Fruit fly (Drosophila melanogaster) whole organism, embryonic: ENCODE results near the gene Pcd.

ENCODE experiments used
- Asciz ChIP-seq: fragments of 200-800 bp; sonication (Bioruptor generic); optimal IDR thresholded peaks from 2 replicates; lab custom pipeline; 2017; ENCODE audit warnings: missing biosample characterization, mild to moderate bottlenecking, missing genetic modification characterization, missing genetic modification reagents
- Bteb2 ChIP-seq: fragments of 200-800 bp; sonication (Bioruptor generic); optimal IDR thresholded peaks from 2 replicates; lab custom pipeline; 2016; ENCODE audit warnings: missing biosample characterization, missing genetic modification characterization
- CG10267 ChIP-seq: fragments of 200-800 bp; sonication (Bioruptor generic); optimal IDR thresholded peaks from 2 replicates; lab custom pipeline; 2018; ENCODE audit warnings: missing biosample characterization, mild to moderate bottlenecking, missing genetic modification characterization, moderate library complexity
- CG10366 ChIP-seq: fragments of 200-800 bp; sonication (Bioruptor generic); IDR thresholded peaks from 2 replicates; pipeline ENCODE4 v1.3.6; 2022; ENCODE audit warnings: missing biosample characterization, missing genetic modification characterization
- CG10565 ChIP-seq: fragments of 200-800 bp; sonication (Bioruptor generic); optimal IDR thresholded peaks from 3 replicates; lab custom pipeline; 2016; ENCODE audit warnings: missing biosample characterization, mild to moderate bottlenecking, missing genetic modification characterization
- CG10979 ChIP-seq: fragments of 200-800 bp; sonication (Bioruptor generic); optimal IDR thresholded peaks from 2 replicates; lab custom pipeline; 2018; ENCODE audit warnings: missing biosample characterization, mild to moderate bottlenecking, missing genetic modification characterization, moderate library complexity
- CG14965 ChIP-seq: fragments of 200-800 bp; sonication (Bioruptor generic); optimal IDR thresholded peaks from 2 replicates; lab custom pipeline; 2016; ENCODE audit warnings: missing biosample characterization, missing genetic modification characterization, borderline replicate concordance
- CG17912 ChIP-seq: fragments of 200-800 bp; sonication (Bioruptor generic); optimal IDR thresholded peaks from 2 replicates; lab custom pipeline; 2018; ENCODE audit warnings: missing biosample characterization, mild to moderate bottlenecking, missing genetic modification characterization
- CG18619 ChIP-seq: fragments of 200-800 bp; sonication (Bioruptor generic); optimal IDR thresholded peaks from 3 replicates; lab custom pipeline; 2017; ENCODE audit warnings: missing biosample characterization, mild to moderate bottlenecking, missing genetic modification characterization
- CG2199 ChIP-seq: fragments of 200-800 bp; sonication (Bioruptor generic); IDR thresholded peaks from 3 replicates; pipeline ENCODE4 v1.3.6; 2022; ENCODE audit warnings: missing biosample characterization, missing genetic modification characterization
- CG2712 ChIP-seq: fragments of 200-800 bp; optimal IDR thresholded peaks from 3 replicates; lab custom pipeline; 2019; ENCODE audit warnings: missing biosample characterization, mild to moderate bottlenecking, missing genetic modification characterization, moderate library complexity
- CG32532 ChIP-seq: fragments of 200-800 bp; sonication (Bioruptor generic); IDR thresholded peaks from 2 replicates; pipeline ENCODE4 v1.3.6; 2022; ENCODE audit warnings: missing biosample characterization, missing genetic modification characterization
- CG4617 ChIP-seq: fragments of 200-800 bp; sonication (Bioruptor generic); optimal IDR thresholded peaks from 3 replicates; lab custom pipeline; 2016; ENCODE audit warnings: missing biosample characterization, missing genetic modification characterization, borderline replicate concordance
- CG4707 ChIP-seq: fragments of 200-800 bp; sonication (Bioruptor generic); optimal IDR thresholded peaks from 2 replicates; lab custom pipeline; 2018; ENCODE audit warnings: missing biosample characterization, mild to moderate bottlenecking, missing genetic modification characterization, moderate library complexity
- CG5180 ChIP-seq: fragments of 200-800 bp; sonication (Bioruptor generic); optimal IDR thresholded peaks from 3 replicates; lab custom pipeline; 2017; ENCODE audit warnings: missing biosample characterization, missing genetic modification characterization, mild to moderate bottlenecking, moderate library complexity, missing genetic modification reagents
- CG6689 ChIP-seq: fragments of 200-800 bp; sonication (Bioruptor generic); IDR thresholded peaks from 2 replicates; pipeline ENCODE4 v1.3.6; 2022; ENCODE audit warnings: missing biosample characterization, missing genetic modification characterization
- CG7357 ChIP-seq: fragments of 200-800 bp; sonication (Bioruptor generic); IDR thresholded peaks from 3 replicates; pipeline ENCODE4 v1.3.6; 2022; ENCODE audit warnings: missing biosample characterization, missing genetic modification characterization
- CG7786 ChIP-seq: fragments of 200-800 bp; sonication (Bioruptor generic); optimal IDR thresholded peaks from 2 replicates; lab custom pipeline; 2016; ENCODE audit warnings: missing biosample characterization, missing genetic modification characterization
- CG7928 ChIP-seq: fragments of 200-800 bp; sonication (Bioruptor generic); optimal IDR thresholded peaks from 2 replicates; lab custom pipeline; 2017; ENCODE audit warnings: missing biosample characterization, mild to moderate bottlenecking, missing genetic modification characterization
- CG9797 ChIP-seq: fragments of 200-800 bp; sonication (Bioruptor generic); optimal IDR thresholded peaks from 3 replicates; lab custom pipeline; 2018; ENCODE audit warnings: missing biosample characterization, mild to moderate bottlenecking, missing genetic modification characterization
- Dp ChIP-seq: fragments of 200-800 bp; sonication (Bioruptor generic); optimal IDR thresholded peaks from 2 replicates; lab custom pipeline; 2018; ENCODE audit warnings: missing biosample characterization, mild to moderate bottlenecking, missing genetic modification characterization, moderate library complexity
- ERR ChIP-seq: fragments of 200-800 bp; sonication (Bioruptor generic); optimal IDR thresholded peaks from 2 replicates; lab custom pipeline; 2016; ENCODE audit warnings: missing biosample characterization, missing genetic modification characterization
- HHEX ChIP-seq: fragments of 200-800 bp; sonication (Bioruptor generic); optimal IDR thresholded peaks from 3 replicates; lab custom pipeline; 2017; ENCODE audit warnings: missing biosample characterization, mild to moderate bottlenecking, missing genetic modification characterization, missing genetic modification reagents
- HLHmδ ChIP-seq: fragments of 200-800 bp; sonication (Bioruptor generic); optimal IDR thresholded peaks from 2 replicates; lab custom pipeline; 2018; ENCODE audit warnings: missing biosample characterization, mild to moderate bottlenecking, missing genetic modification characterization, moderate library complexity
- Hand ChIP-seq: fragments of 200-800 bp; sonication (Bioruptor generic); optimal IDR thresholded peaks from 2 replicates; lab custom pipeline; 2017; ENCODE audit warnings: mild to moderate bottlenecking, missing biosample characterization, missing genetic modification reagents, missing genetic modification characterization
- Hmr ChIP-seq: fragments of 200-800 bp; sonication (Bioruptor generic); optimal IDR thresholded peaks from 3 replicates; lab custom pipeline; 2017; ENCODE audit warnings: mild to moderate bottlenecking, missing biosample characterization, missing genetic modification reagents, missing genetic modification characterization
- Hr39 ChIP-seq: fragments of >200 bp; optimal IDR thresholded peaks from 2 replicates; lab custom pipeline; 2017
- Nf-YB ChIP-seq: fragments of 200-800 bp; sonication (Bioruptor generic); optimal IDR thresholded peaks from 3 replicates; lab custom pipeline; 2019; ENCODE audit warnings: missing biosample characterization, mild to moderate bottlenecking, missing genetic modification characterization, moderate library complexity
- Scr ChIP-seq: fragments of 200-800 bp; sonication (Bioruptor generic); IDR thresholded peaks from 2 replicates; pipeline ENCODE4 v1.3.6; 2022; ENCODE audit warnings: missing biosample characterization, missing genetic modification characterization; ENCODE audit not compliant: partially characterized antibody
- Side ChIP-seq: fragments of 200-800 bp; sonication (Bioruptor generic); optimal IDR thresholded peaks from 2 replicates; lab custom pipeline; 2016; ENCODE audit warnings: missing biosample characterization, missing genetic modification characterization
- Sin3A ChIP-seq: fragments of >200 bp; optimal IDR thresholded peaks from 2 replicates; lab custom pipeline; 2018
- TFAM ChIP-seq: fragments of 200-800 bp; sonication (Bioruptor generic); optimal IDR thresholded peaks from 2 replicates; lab custom pipeline; 2017; ENCODE audit warnings: missing biosample characterization, missing genetic modification characterization, inconsistent platforms
- ap ChIP-seq: fragments of 200-800 bp; sonication (Bioruptor generic); IDR thresholded peaks from 2 replicates; pipeline ENCODE4 v1.3.6; 2022; ENCODE audit warnings: missing biosample characterization, missing genetic modification characterization
- ci ChIP-seq: fragments of 200-800 bp; sonication (Bioruptor generic); IDR thresholded peaks from 3 replicates; pipeline ENCODE4 v1.3.6; 2022; ENCODE audit warnings: missing biosample characterization, missing genetic modification characterization
- crc ChIP-seq: fragments of 200-800 bp; sonication (Bioruptor generic); optimal IDR thresholded peaks from 2 replicates; lab custom pipeline; 2016; ENCODE audit warnings: missing biosample characterization, missing genetic modification characterization
- croc ChIP-seq: fragments of 200-800 bp; sonication (Bioruptor generic); conservative IDR thresholded peaks from 3 replicates; pipeline ENCODE4 v1.3.6; 2022; ENCODE audit warnings: missing biosample characterization, missing genetic modification characterization
- dan ChIP-seq: fragments of 200-800 bp; sonication (Bioruptor generic); IDR thresholded peaks from 2 replicates; pipeline ENCODE4 v1.3.6; 2022; ENCODE audit warnings: missing biosample characterization, missing genetic modification characterization
- eyg ChIP-seq: fragments of 200-800 bp; sonication (Bioruptor generic); optimal IDR thresholded peaks from 3 replicates; lab custom pipeline; 2016; ENCODE audit warnings: missing biosample characterization, missing genetic modification characterization
- fu2 ChIP-seq: fragments of 200-800 bp; sonication (Bioruptor generic); optimal IDR thresholded peaks from 2 replicates; lab custom pipeline; 2016; ENCODE audit warnings: missing biosample characterization, missing genetic modification characterization
- gem ChIP-seq: fragments of 200-800 bp; sonication (Bioruptor generic); optimal IDR thresholded peaks from 2 replicates; lab custom pipeline; 2019; ENCODE audit warnings: missing biosample characterization, mild to moderate bottlenecking, missing genetic modification characterization, moderate library complexity
- kah ChIP-seq: fragments of 200-800 bp; sonication (Bioruptor generic); optimal IDR thresholded peaks from 2 replicates; lab custom pipeline; 2018; ENCODE audit warnings: missing biosample characterization, mild to moderate bottlenecking, missing genetic modification characterization
- nom ChIP-seq: fragments of 200-800 bp; sonication (Bioruptor generic); optimal IDR thresholded peaks from 2 replicates; lab custom pipeline; 2017; ENCODE audit warnings: missing biosample characterization, missing genetic modification characterization, mild to moderate bottlenecking, moderate library complexity, missing genetic modification reagents
- pb ChIP-seq: fragments of 200-800 bp; sonication (Bioruptor generic); optimal IDR thresholded peaks from 3 replicates; lab custom pipeline; 2016; ENCODE audit warnings: missing biosample characterization, missing genetic modification characterization
- scrt ChIP-seq: fragments of 200-800 bp; sonication (Bioruptor generic); optimal IDR thresholded peaks from 2 replicates; lab custom pipeline; 2018; ENCODE audit warnings: missing biosample characterization, mild to moderate bottlenecking, missing genetic modification characterization, moderate library complexity
- sens-2 ChIP-seq: fragments of 200-800 bp; sonication (Bioruptor generic); IDR thresholded peaks from 2 replicates; pipeline ENCODE4 v1.3.6; 2022; ENCODE audit warnings: missing biosample characterization, missing genetic modification characterization
- sisA ChIP-seq: fragments of 200-800 bp; sonication (Bioruptor generic); IDR thresholded peaks from 2 replicates; pipeline ENCODE4 v1.3.6; 2022; ENCODE audit warnings: missing biosample characterization, missing genetic modification characterization
- tgo ChIP-seq: fragments of 200-800 bp; sonication (Bioruptor generic); IDR thresholded peaks from 3 replicates; pipeline ENCODE4 v1.3.6; 2022; ENCODE audit warnings: missing biosample characterization, missing genetic modification characterization
- tll ChIP-seq, 2 experiments: fragments of 200-800 bp in 1 of 2; fragments of >200 bp in 1 of 2; sonication (Bioruptor generic) in 1 of 2; optimal IDR thresholded peaks; 2 replicates each; lab custom pipeline; 2017 to 2019; ENCODE audit warnings: missing biosample characterization in 2 of 2, missing genetic modification characterization in 2 of 2, mild to moderate bottlenecking in 1 of 2, moderate library complexity in 1 of 2
- unc-4 ChIP-seq: fragments of 200-800 bp; sonication (Bioruptor generic); IDR thresholded peaks from 2 replicates; pipeline ENCODE4 v1.3.6; 2022; ENCODE audit warnings: missing biosample characterization, missing genetic modification characterization; ENCODE audit not compliant: partially characterized antibody
- vnd ChIP-seq: fragments of 200-800 bp; sonication (Bioruptor generic); IDR thresholded peaks from 3 replicates; pipeline ENCODE4 v1.3.6; 2022; ENCODE audit warnings: missing biosample characterization, missing genetic modification characterization; ENCODE audit not compliant: partially characterized antibody

The Pcd gene

DNA sequence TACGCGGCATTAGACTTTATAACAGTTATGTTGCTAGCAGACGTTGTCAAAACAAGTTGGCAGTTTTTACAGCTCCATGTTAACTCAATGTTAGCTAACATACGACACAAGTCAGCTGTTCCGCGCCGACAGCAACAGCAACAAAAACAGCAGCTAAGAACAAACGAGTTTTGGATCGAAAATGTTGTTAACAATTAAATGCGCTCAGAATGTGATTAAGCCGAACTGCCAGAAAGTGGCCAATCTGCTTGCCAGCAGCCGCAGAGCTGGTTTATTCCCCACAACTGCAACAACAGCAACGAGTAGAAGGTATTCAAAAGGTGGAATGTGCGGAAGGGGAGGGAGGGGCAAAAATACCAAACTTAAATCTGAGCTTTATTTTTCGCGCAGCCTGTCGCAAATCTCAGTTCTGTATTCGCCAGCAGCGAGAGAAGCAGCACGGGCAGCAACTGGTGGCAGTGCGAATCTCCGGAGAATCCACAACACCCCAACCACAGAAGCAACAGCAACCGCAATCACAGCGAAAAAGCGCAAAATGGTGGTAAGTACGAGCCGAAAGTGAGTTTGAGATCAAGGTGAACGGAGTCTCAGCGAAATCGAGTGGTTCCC lies at the start of gene Pcd (continued):
- TF ChIP-seq Asciz: no peak
- TF ChIP-seq fu2: no peak
- TF ChIP-seq Scr (GFP tag; lab: Robert Waterston, UW): 0 out of 2 replicates have a peak, but pooled peaks have one; percentile 17
- no peak for TF ChIP-seq HLHmδ (GFP tag; lab: Kevin White, UChicago)
- no peak for TF ChIP-seq pb (GFP tag; lab: Kevin White, UChicago)
- no peak for TF ChIP-seq Hand (GFP tag; lab: Kevin White, UChicago)
- TF ChIP-seq dan (GFP tag; lab: Robert Waterston, UW): no peak
- no peak for TF ChIP-seq sisA (GFP tag; lab: Robert Waterston, UW)
- TF ChIP-seq Nf-YB (GFP tag; lab: Kevin White, UChicago): no peak
- TF ChIP-seq eyg (GFP tag; lab: Kevin White, UChicago): no peak
- no peak for TF ChIP-seq CG10366
- TF ChIP-seq tll (GFP tag; optimal IDR thresholded peaks at IDR 0.05; lab: Kevin White, UChicago): no peak
- TF ChIP-seq CG10979: no peak
- TF ChIP-seq CG4707 (GFP tag; lab: Kevin White, UChicago): no peak
- TF ChIP-seq Dp (GFP tag; lab: Kevin White, UChicago): peak; percentile 88
- no peak for TF ChIP-seq vnd (GFP tag; lab: Robert Waterston, UW)
- no peak for TF ChIP-seq crc (GFP tag; lab: Kevin White, UChicago)
- TF ChIP-seq gem (tag; lab: Kevin White, UChicago): no peak
- TF ChIP-seq ap (GFP tag; lab: Robert Waterston, UW): no peak
- TF ChIP-seq Bteb2 (GFP tag; lab: Kevin White, UChicago): no peak
- peak; percentile 52 for TF ChIP-seq nom (GFP tag; lab: Kevin White, UChicago)
- peak; percentile 13; the same call in 1 of the 2 replicates for TF ChIP-seq CG32532 (GFP tag; lab: Robert Waterston, UW)
- no peak for TF ChIP-seq CG9797 (GFP tag; lab: Kevin White, UChicago)
- peak; percentile 41; the same call in 1 of the 2 replicates for TF ChIP-seq unc-4
- no peak for TF ChIP-seq HHEX (GFP tag; lab: Kevin White, UChicago)
- no peak for TF ChIP-seq ci (GFP tag; lab: Robert Waterston, UW)
- no peak for TF ChIP-seq Hr39 (lab: Kevin White, UChicago)
- no peak for TF ChIP-seq CG5180
- TF ChIP-seq Side (GFP tag; lab: Kevin White, UChicago): no peak
- no peak for TF ChIP-seq ERR
- TF ChIP-seq CG4617: peak; percentile 5
- no peak for TF ChIP-seq CG6689 (GFP tag; lab: Robert Waterston, UW)
- no peak for TF ChIP-seq CG18619 (GFP tag; lab: Kevin White, UChicago)
- TF ChIP-seq sens-2 (GFP tag; lab: Robert Waterston, UW): 0 out of 2 replicates have a peak, but pooled peaks have one; percentile 29
- TF ChIP-seq CG10565 (GFP tag; lab: Kevin White, UChicago): no peak
- no peak for TF ChIP-seq CG2199
- peak; percentile 90 for TF ChIP-seq scrt (GFP tag; lab: Kevin White, UChicago)
- TF ChIP-seq CG7357 (GFP tag; lab: Robert Waterston, UW): no peak
- no peak for TF ChIP-seq CG7928 (GFP tag; lab: Kevin White, UChicago)
- TF ChIP-seq Sin3A: peak; percentile 7
- no peak for TF ChIP-seq CG7786 (GFP tag; lab: Kevin White, UChicago)
- no peak for TF ChIP-seq CG17912
- TF ChIP-seq CG2712 (tag; lab: Kevin White, UChicago): no peak
- no peak for TF ChIP-seq TFAM (GFP tag; lab: Kevin White, UChicago)
- TF ChIP-seq Hmr (GFP tag; lab: Kevin White, UChicago): no peak
- no peak for TF ChIP-seq kah (GFP tag; lab: Kevin White, UChicago)
- no peak for TF ChIP-seq CG10267 (tag; lab: Kevin White, UChicago)
- TF ChIP-seq croc: no peak
- TF ChIP-seq tgo: no peak
- no peak for TF ChIP-seq CG14965 (GFP tag; lab: Kevin White, UChicago)
